Fruit fly (Drosophila melanogaster) whole organism, wandering third instar larva: ENCODE results near the gene Cks30A.
A peak's percentile ranks its signal among the peaks of the same experiment; 100 is the strongest.

Experiments used
- Abd-B ChIP-seq: fragments of >200 bp; optimal IDR thresholded peaks from 2 replicates; lab custom pipeline; 2017; ENCODE audit warnings: missing biosample characterization, missing genetic modification characterization
- CG32264 ChIP-seq: fragments of 200-800 bp; sonication (Bioruptor generic); optimal IDR thresholded peaks from 2 replicates; lab custom pipeline; 2016; ENCODE audit warnings: missing biosample characterization, missing genetic modification characterization
- CG9705 ChIP-seq: fragments of 200-800 bp; sonication (Bioruptor generic); optimal IDR thresholded peaks from 2 replicates; lab custom pipeline; 2018; ENCODE audit warnings: missing biosample characterization, mild to moderate bottlenecking, missing genetic modification characterization
- CrebA ChIP-seq: fragments of 200-800 bp; sonication (Bioruptor generic); optimal IDR thresholded peaks from 2 replicates; lab custom pipeline; 2016; ENCODE audit warnings: missing biosample characterization, mild to moderate bottlenecking, missing genetic modification characterization, borderline replicate concordance
- Dfd ChIP-seq: fragments of >200 bp; optimal IDR thresholded peaks from 2 replicates; lab custom pipeline; 2017; ENCODE audit warnings: missing biosample characterization, missing genetic modification characterization
- Dif ChIP-seq: fragments of 200-275, 200-300 bp; sonication (Bioruptor generic); optimal IDR thresholded peaks from 2 replicates; lab custom pipeline; 2018; ENCODE audit warnings: missing biosample characterization, missing genetic modification characterization; ENCODE audit not compliant: partially characterized antibody
- GATAd ChIP-seq: sonication (Bioruptor generic); optimal IDR thresholded peaks from 2 replicates; lab custom pipeline; 2016; ENCODE audit warnings: missing biosample characterization, missing genetic modification characterization
- HLH106 ChIP-seq: fragments of 200-800 bp; optimal IDR thresholded peaks from 3 replicates; lab custom pipeline; 2019; ENCODE audit warnings: missing biosample characterization, mild to moderate bottlenecking, missing genetic modification characterization, moderate library complexity
- Hnf4 ChIP-seq: fragments of 200-800 bp; sonication (Bioruptor generic); optimal IDR thresholded peaks from 2 replicates; lab custom pipeline; 2016; ENCODE audit warnings: missing biosample characterization, mild to moderate bottlenecking, missing genetic modification characterization
- Hr78 ChIP-seq: fragments of >200 bp; optimal IDR thresholded peaks from 2 replicates; lab custom pipeline; 2017; ENCODE audit warnings: missing biosample characterization, missing genetic modification characterization
- Hr83 ChIP-seq: fragments of 200-300 bp; sonication (Bioruptor generic); optimal IDR thresholded peaks from 2 replicates; lab custom pipeline; 2016; ENCODE audit warnings: missing biosample characterization, mild to moderate bottlenecking, missing genetic modification characterization, moderate library complexity; ENCODE audit not compliant: poor library complexity, severe bottlenecking
- Jra ChIP-seq: sonication (Bioruptor generic); optimal IDR thresholded peaks from 2 replicates; lab custom pipeline; 2016; ENCODE audit warnings: missing biosample characterization, missing genetic modification characterization
- Myc ChIP-seq: fragments of >200 bp; optimal IDR thresholded peaks from 2 replicates; lab custom pipeline; 2017
- N ChIP-seq: fragments of >200 bp; optimal IDR thresholded peaks from 2 replicates; lab custom pipeline; 2018; ENCODE audit warnings: missing biosample characterization, missing external identifiers, missing genetic modification characterization
- Rel ChIP-seq, 2 experiments: fragments of 200-800 bp; sonication (Bioruptor generic) in 1 of 2; optimal IDR thresholded peaks; 2 replicates in 1 of 2; 3 replicates in 1 of 2; lab custom pipeline; 2016 to 2019; ENCODE audit warnings: mild to moderate bottlenecking in 2 of 2, missing biosample characterization in 2 of 2, missing genetic modification characterization in 2 of 2, moderate library complexity in 1 of 2
- Sp1 ChIP-seq: fragments of 200-800 bp; sonication (Bioruptor generic); optimal IDR thresholded peaks from 3 replicates; lab custom pipeline; 2019; ENCODE audit warnings: missing biosample characterization, mild to moderate bottlenecking, missing genetic modification characterization, moderate library complexity
- Vsx2 ChIP-seq: fragments of 200-300, 225-300 bp; sonication (Bioruptor generic); optimal IDR thresholded peaks from 2 replicates; lab custom pipeline; 2018; ENCODE audit warnings: missing biosample characterization, missing genetic modification characterization; ENCODE audit not compliant: partially characterized antibody
- brk ChIP-seq: fragments of 200-800 bp; sonication (Bioruptor generic); optimal IDR thresholded peaks from 2 replicates; lab custom pipeline; 2016; ENCODE audit warnings: missing biosample characterization, mild to moderate bottlenecking, missing genetic modification characterization
- dmrt93B ChIP-seq: fragments of 200-800 bp; sonication (Bioruptor generic); optimal IDR thresholded peaks from 2 replicates; lab custom pipeline; 2018; ENCODE audit warnings: missing biosample characterization, mild to moderate bottlenecking, missing genetic modification characterization
- dsf ChIP-seq: sonication (Bioruptor generic); optimal IDR thresholded peaks from 2 replicates; lab custom pipeline; 2016; ENCODE audit warnings: missing biosample characterization, missing genetic modification characterization, borderline replicate concordance
- ey ChIP-seq: fragments of 200-800 bp; sonication (Bioruptor generic); optimal IDR thresholded peaks from 2 replicates; lab custom pipeline; 2016; ENCODE audit warnings: missing biosample characterization, missing genetic modification characterization
- foxo ChIP-seq, 2 experiments: fragments of 200-800 bp; sonication (Bioruptor generic); optimal IDR thresholded peaks; 2 replicates in 1 of 2; 3 replicates in 1 of 2; lab custom pipeline; 2016 to 2017; ENCODE audit warnings: missing biosample characterization in 2 of 2, missing genetic modification characterization in 2 of 2
- fru ChIP-seq: fragments of 200-800 bp; sonication (Bioruptor generic); optimal IDR thresholded peaks from 3 replicates; lab custom pipeline; 2016; ENCODE audit warnings: missing biosample characterization, mild to moderate bottlenecking, missing genetic modification characterization
- h ChIP-seq: fragments of 200-800 bp; sonication (Bioruptor generic); optimal IDR thresholded peaks from 3 replicates; lab custom pipeline; 2016; ENCODE audit warnings: missing biosample characterization, mild to moderate bottlenecking, missing genetic modification characterization
- jim ChIP-seq: fragments of 175-275, 200-325 bp; sonication (Bioruptor generic); optimal IDR thresholded peaks from 2 replicates; lab custom pipeline; 2016; ENCODE audit warnings: missing biosample characterization, mild to moderate bottlenecking, missing genetic modification characterization
- lola ChIP-seq: fragments of >200 bp; optimal IDR thresholded peaks from 2 replicates; lab custom pipeline; 2017; ENCODE audit warnings: missing biosample characterization, missing genetic modification characterization
- pan ChIP-seq: fragments of >200 bp; optimal IDR thresholded peaks from 2 replicates; lab custom pipeline; 2017
- rgr ChIP-seq: fragments of 200-800 bp; sonication (Bioruptor generic); optimal IDR thresholded peaks from 3 replicates; lab custom pipeline; 2016; ENCODE audit warnings: missing biosample characterization, mild to moderate bottlenecking, missing genetic modification characterization
- sage ChIP-seq: fragments of 200-800 bp; sonication (Bioruptor generic); optimal IDR thresholded peaks from 2 replicates; lab custom pipeline; 2016; ENCODE audit warnings: missing biosample characterization, mild to moderate bottlenecking, missing genetic modification characterization
- sv ChIP-seq: fragments of 200-800 bp; sonication (Bioruptor generic); optimal IDR thresholded peaks from 3 replicates; lab custom pipeline; 2016; ENCODE audit warnings: missing biosample characterization, missing genetic modification characterization
- tai ChIP-seq: sonication (Bioruptor generic); optimal IDR thresholded peaks from 2 replicates; lab custom pipeline; 2016; ENCODE audit warnings: missing biosample characterization, missing genetic modification characterization
- usp ChIP-seq: fragments of >200 bp; optimal IDR thresholded peaks from 2 replicates; lab custom pipeline; 2017; ENCODE audit warnings: missing biosample characterization, missing genetic modification characterization

The Cks30A gene

dm6 chr2L:9341960-9342359 is 11.4 kb downstream of the Cks30A start:
- TF ChIP-seq N (GFP tag; lab: Kevin White, UChicago) (no peak), GATAd (GFP tag; lab: Kevin White, UChicago) (no peak), Myc (lab: Kevin White, UChicago) (peak; percentile 28)

- no peak for TF ChIP-seq N (GFP tag; lab: Kevin White, UChicago)
- TF ChIP-seq GATAd (GFP tag; lab: Kevin White, UChicago), result no peak
- no peak for TF ChIP-seq HLH106 (tag; lab: Kevin White, UChicago)
- no peak for TF ChIP-seq Myc (lab: Kevin White, UChicago)
- no peak for TF ChIP-seq rgr (GFP tag; lab: Kevin White, UChicago)
- TF ChIP-seq Rel (GFP tag; optimal IDR thresholded peaks at IDR 0.05; lab: Kevin White, UChicago), result no peak
- no peak for TF ChIP-seq Rel (tag; optimal IDR thresholded peaks at IDR 0.05; lab: Kevin White, UChicago)
- no peak for TF ChIP-seq brk (GFP tag; lab: Kevin White, UChicago)
- no peak for TF ChIP-seq lola (GFP tag; lab: Kevin White, UChicago)
- TF ChIP-seq pan (lab: Kevin White, UChicago), result no peak
- TF ChIP-seq Hnf4, result no peak
- TF ChIP-seq dsf (GFP tag; lab: Kevin White, UChicago), result no peak
- TF ChIP-seq Hr78 (GFP tag; lab: Kevin White, UChicago), result no peak
- TF ChIP-seq CG9705 (GFP tag; lab: Kevin White, UChicago), result no peak
- TF ChIP-seq sv, result no peak
- TF ChIP-seq usp (GFP tag; lab: Kevin White, UChicago), result no peak
- TF ChIP-seq CrebA (GFP tag; lab: Kevin White, UChicago), result no peak
These were observed 12.0 kb downstream of the Cks30A start, which contains the start of gene CG3748 for dm6 chr2L:9342532-9342931. Gene CG3748 (plus strand): TSS chr2L:9342832.

- no peak for TF ChIP-seq tai (GFP tag; lab: Kevin White, UChicago)
- no peak for TF ChIP-seq Dif (GFP tag; lab: Kevin White, UChicago)
- no peak for TF ChIP-seq Hr78 (GFP tag; lab: Kevin White, UChicago)
- TF ChIP-seq Hnf4, result no peak
- TF ChIP-seq ey (GFP tag; lab: Kevin White, UChicago), result no peak
- no peak for TF ChIP-seq jim (GFP tag; lab: Kevin White, UChicago)
- TF ChIP-seq Dfd, result no peak
- no peak for TF ChIP-seq Abd-B (GFP tag; lab: Kevin White, UChicago)
- no peak for TF ChIP-seq Sp1 (GFP tag; lab: Kevin White, UChicago)
- no peak for TF ChIP-seq sage (GFP tag; lab: Kevin White, UChicago)
- TF ChIP-seq lola (GFP tag; lab: Kevin White, UChicago), result no peak
- no peak for TF ChIP-seq HLH106 (tag; lab: Kevin White, UChicago)
- TF ChIP-seq fru (GFP tag; lab: Kevin White, UChicago), result no peak
- no peak for TF ChIP-seq CG32264 (GFP tag; lab: Kevin White, UChicago)
- no peak for TF ChIP-seq sv
- no peak for TF ChIP-seq Vsx2
These were observed 18.7 kb downstream of the Cks30A start, which contains the start of gene CG43350 for dm6 chr2L:9349246-9349645. Gene CG43350 (plus strand): TSS chr2L:9349546.

dm6 chr2L:9350170-9350569 is 19.6 kb downstream of the Cks30A start, which contains the start of gene CG13110:
Gene CG13110 (plus strand): TSS chr2L:9350470.
- TF ChIP-seq CG9705 (GFP tag; lab: Kevin White, UChicago), result no peak
- no peak for TF ChIP-seq dsf (GFP tag; lab: Kevin White, UChicago)
- no peak for TF ChIP-seq ey (GFP tag; lab: Kevin White, UChicago)
- TF ChIP-seq GATAd (GFP tag; lab: Kevin White, UChicago), result no peak
- TF ChIP-seq Myc (lab: Kevin White, UChicago), result no peak
- no peak for TF ChIP-seq Hr83 (GFP tag; lab: Kevin White, UChicago)
- no peak for TF ChIP-seq HLH106 (tag; lab: Kevin White, UChicago)
- TF ChIP-seq sv, result no peak
- TF ChIP-seq Hr78 (GFP tag; lab: Kevin White, UChicago), result no peak
- no peak for TF ChIP-seq Dif (GFP tag; lab: Kevin White, UChicago)
- TF ChIP-seq sage (GFP tag; lab: Kevin White, UChicago), result no peak

dm6 chr2L:9367340-9367739 is 36.8 kb downstream of the Cks30A start, which contains the start of gene CG34181:
Gene CG34181 (plus strand): TSS chr2L:9367640.
- TF ChIP-seq Rel (GFP tag; optimal IDR thresholded peaks at IDR 0.05; lab: Kevin White, UChicago), result no peak
- no peak for TF ChIP-seq Rel (tag; optimal IDR thresholded peaks at IDR 0.05; lab: Kevin White, UChicago)
- TF ChIP-seq sage (GFP tag; lab: Kevin White, UChicago), result no peak
- TF ChIP-seq Hnf4, result no peak
- TF ChIP-seq N (GFP tag; lab: Kevin White, UChicago), result no peak
- no peak for TF ChIP-seq Sp1 (GFP tag; lab: Kevin White, UChicago)
- no peak for TF ChIP-seq HLH106 (tag; lab: Kevin White, UChicago)
- TF ChIP-seq dsf (GFP tag; lab: Kevin White, UChicago), result no peak
- TF ChIP-seq foxo (GFP tag; optimal IDR thresholded peaks at IDR 0.05; lab: Kevin White, UChicago), result no peak
- TF ChIP-seq Vsx2, result no peak
- TF ChIP-seq Jra (GFP tag; lab: Kevin White, UChicago), result no peak
- no peak for TF ChIP-seq GATAd (GFP tag; lab: Kevin White, UChicago)
- TF ChIP-seq sv, result no peak
- TF ChIP-seq fru (GFP tag; lab: Kevin White, UChicago), result no peak
- no peak for TF ChIP-seq dmrt93B (GFP tag; lab: Kevin White, UChicago)
- TF ChIP-seq h (GFP tag; lab: Kevin White, UChicago), result no peak
- no peak for TF ChIP-seq jim (GFP tag; lab: Kevin White, UChicago)
- no peak for TF ChIP-seq Hr78 (GFP tag; lab: Kevin White, UChicago)
- no peak for TF ChIP-seq brk (GFP tag; lab: Kevin White, UChicago)
- no peak for TF ChIP-seq ey (GFP tag; lab: Kevin White, UChicago)
